Fruit fly (Drosophila melanogaster) whole organism, wandering third instar larva: Measurements from ENCODE around the gene CG7785.
A peak's percentile ranks its signal among the peaks of the same experiment; 100 is the strongest.

Source experiments
- Abd-B ChIP-seq: fragments of >200 bp; optimal IDR thresholded peaks from 2 replicates; lab custom pipeline; 2017; ENCODE audit warnings: missing biosample characterization, missing genetic modification characterization
- CG32264 ChIP-seq: fragments of 200-800 bp; sonication (Bioruptor generic); optimal IDR thresholded peaks from 2 replicates; lab custom pipeline; 2016; ENCODE audit warnings: missing biosample characterization, missing genetic modification characterization
- CG9705 ChIP-seq: fragments of 200-800 bp; sonication (Bioruptor generic); optimal IDR thresholded peaks from 2 replicates; lab custom pipeline; 2018; ENCODE audit warnings: missing biosample characterization, mild to moderate bottlenecking, missing genetic modification characterization
- Dfd ChIP-seq: fragments of >200 bp; optimal IDR thresholded peaks from 2 replicates; lab custom pipeline; 2017; ENCODE audit warnings: missing biosample characterization, missing genetic modification characterization
- Dif ChIP-seq: fragments of 200-275, 200-300 bp; sonication (Bioruptor generic); optimal IDR thresholded peaks from 2 replicates; lab custom pipeline; 2018; ENCODE audit warnings: missing biosample characterization, missing genetic modification characterization; ENCODE audit not compliant: partially characterized antibody
- GATAd ChIP-seq: sonication (Bioruptor generic); optimal IDR thresholded peaks from 2 replicates; lab custom pipeline; 2016; ENCODE audit warnings: missing biosample characterization, missing genetic modification characterization
- HLH106 ChIP-seq: fragments of 200-800 bp; optimal IDR thresholded peaks from 3 replicates; lab custom pipeline; 2019; ENCODE audit warnings: missing biosample characterization, mild to moderate bottlenecking, missing genetic modification characterization, moderate library complexity
- Hnf4 ChIP-seq: fragments of 200-800 bp; sonication (Bioruptor generic); optimal IDR thresholded peaks from 2 replicates; lab custom pipeline; 2016; ENCODE audit warnings: missing biosample characterization, mild to moderate bottlenecking, missing genetic modification characterization
- Hr83 ChIP-seq: fragments of 200-300 bp; sonication (Bioruptor generic); optimal IDR thresholded peaks from 2 replicates; lab custom pipeline; 2016; ENCODE audit warnings: missing biosample characterization, mild to moderate bottlenecking, missing genetic modification characterization, moderate library complexity; ENCODE audit not compliant: poor library complexity, severe bottlenecking
- Jra ChIP-seq: sonication (Bioruptor generic); optimal IDR thresholded peaks from 2 replicates; lab custom pipeline; 2016; ENCODE audit warnings: missing biosample characterization, missing genetic modification characterization
- Mio ChIP-seq: sonication (Bioruptor generic); optimal IDR thresholded peaks from 2 replicates; lab custom pipeline; 2016; ENCODE audit warnings: missing biosample characterization, missing genetic modification characterization
- Myc ChIP-seq: fragments of >200 bp; optimal IDR thresholded peaks from 2 replicates; lab custom pipeline; 2017
- N ChIP-seq: fragments of >200 bp; optimal IDR thresholded peaks from 2 replicates; lab custom pipeline; 2018; ENCODE audit warnings: missing biosample characterization, missing external identifiers, missing genetic modification characterization
- OdsH ChIP-seq: fragments of 200-800 bp; sonication (Bioruptor generic); optimal IDR thresholded peaks from 2 replicates; lab custom pipeline; 2016; ENCODE audit warnings: missing biosample characterization, mild to moderate bottlenecking, missing genetic modification characterization
- Sp1 ChIP-seq: fragments of 200-800 bp; sonication (Bioruptor generic); optimal IDR thresholded peaks from 3 replicates; lab custom pipeline; 2019; ENCODE audit warnings: missing biosample characterization, mild to moderate bottlenecking, missing genetic modification characterization, moderate library complexity
- Vsx2 ChIP-seq: fragments of 200-300, 225-300 bp; sonication (Bioruptor generic); optimal IDR thresholded peaks from 2 replicates; lab custom pipeline; 2018; ENCODE audit warnings: missing biosample characterization, missing genetic modification characterization; ENCODE audit not compliant: partially characterized antibody
- br ChIP-seq: fragments of 200-800 bp; sonication (Bioruptor generic); optimal IDR thresholded peaks from 2 replicates; lab custom pipeline; 2016; ENCODE audit warnings: missing biosample characterization, missing genetic modification characterization
- brk ChIP-seq: fragments of 200-800 bp; sonication (Bioruptor generic); optimal IDR thresholded peaks from 2 replicates; lab custom pipeline; 2016; ENCODE audit warnings: missing biosample characterization, mild to moderate bottlenecking, missing genetic modification characterization
- ey ChIP-seq: fragments of 200-800 bp; sonication (Bioruptor generic); optimal IDR thresholded peaks from 2 replicates; lab custom pipeline; 2016; ENCODE audit warnings: missing biosample characterization, missing genetic modification characterization
- foxo ChIP-seq, 2 experiments: fragments of 200-800 bp; sonication (Bioruptor generic); optimal IDR thresholded peaks; 2 replicates in 1 of 2; 3 replicates in 1 of 2; lab custom pipeline; 2016 to 2017; ENCODE audit warnings: missing biosample characterization in 2 of 2, missing genetic modification characterization in 2 of 2
- fru ChIP-seq: fragments of 200-800 bp; sonication (Bioruptor generic); optimal IDR thresholded peaks from 3 replicates; lab custom pipeline; 2016; ENCODE audit warnings: missing biosample characterization, mild to moderate bottlenecking, missing genetic modification characterization
- h ChIP-seq: fragments of 200-800 bp; sonication (Bioruptor generic); optimal IDR thresholded peaks from 3 replicates; lab custom pipeline; 2016; ENCODE audit warnings: missing biosample characterization, mild to moderate bottlenecking, missing genetic modification characterization
- jim ChIP-seq: fragments of 175-275, 200-325 bp; sonication (Bioruptor generic); optimal IDR thresholded peaks from 2 replicates; lab custom pipeline; 2016; ENCODE audit warnings: missing biosample characterization, mild to moderate bottlenecking, missing genetic modification characterization
- pan ChIP-seq: fragments of >200 bp; optimal IDR thresholded peaks from 2 replicates; lab custom pipeline; 2017
- psq ChIP-seq: fragments of 200-800 bp; sonication (Bioruptor generic); optimal IDR thresholded peaks from 3 replicates; lab custom pipeline; 2017; ENCODE audit warnings: missing biosample characterization, mild to moderate bottlenecking, missing genetic modification characterization, moderate library complexity
- rgr ChIP-seq: fragments of 200-800 bp; sonication (Bioruptor generic); optimal IDR thresholded peaks from 3 replicates; lab custom pipeline; 2016; ENCODE audit warnings: missing biosample characterization, mild to moderate bottlenecking, missing genetic modification characterization
- sage ChIP-seq: fragments of 200-800 bp; sonication (Bioruptor generic); optimal IDR thresholded peaks from 2 replicates; lab custom pipeline; 2016; ENCODE audit warnings: missing biosample characterization, mild to moderate bottlenecking, missing genetic modification characterization
- sv ChIP-seq: fragments of 200-800 bp; sonication (Bioruptor generic); optimal IDR thresholded peaks from 3 replicates; lab custom pipeline; 2016; ENCODE audit warnings: missing biosample characterization, missing genetic modification characterization
- tai ChIP-seq: sonication (Bioruptor generic); optimal IDR thresholded peaks from 2 replicates; lab custom pipeline; 2016; ENCODE audit warnings: missing biosample characterization, missing genetic modification characterization
- usp ChIP-seq: fragments of >200 bp; optimal IDR thresholded peaks from 2 replicates; lab custom pipeline; 2017; ENCODE audit warnings: missing biosample characterization, missing genetic modification characterization

Gene CG7785

DNA sequence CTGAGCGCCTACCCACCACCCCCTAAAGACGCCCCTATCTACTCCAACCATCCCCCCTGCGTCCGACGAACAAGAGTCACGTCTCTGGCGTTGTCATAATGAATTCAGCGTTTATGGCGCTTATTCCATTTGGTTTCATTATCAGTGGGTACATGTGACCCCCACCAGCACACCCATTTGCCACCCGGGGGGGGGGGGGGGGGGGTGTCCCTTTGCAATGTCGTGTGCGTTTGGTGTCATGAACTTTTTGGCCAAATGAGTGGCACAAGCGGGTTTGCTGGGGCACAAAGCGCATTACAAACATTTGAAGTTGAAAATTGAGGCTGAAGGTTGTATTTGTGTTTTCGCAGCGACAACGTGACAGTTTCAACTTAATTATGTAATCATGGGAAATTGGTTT, 14.9 kb upstream of the CG7785 start:
- TF ChIP-seq ey (no peak), CG32264 (no peak), Dfd (GFP tag; lab: Kevin White, UChicago) (peak; percentile 46)

DNA sequence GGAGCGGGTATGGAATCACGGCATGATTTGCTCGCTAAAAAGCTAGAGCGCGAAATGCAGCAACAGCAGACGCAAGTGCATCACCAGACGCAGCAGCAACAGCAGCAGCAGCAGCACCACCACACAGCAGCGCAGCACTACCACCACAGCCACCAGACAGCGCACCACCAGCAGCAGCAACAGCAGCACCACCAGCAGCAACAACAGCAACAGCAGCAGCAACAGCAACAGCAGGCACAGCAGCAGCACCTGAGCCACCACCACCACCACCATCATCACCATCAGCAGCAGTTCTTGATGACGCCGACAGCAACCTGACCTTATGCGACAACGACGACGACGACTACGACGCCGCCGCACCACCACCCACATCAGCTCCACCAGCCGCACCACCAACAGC, 8.3 kb upstream of the CG7785 start:
- no peak for TF ChIP-seq Jra (GFP tag; lab: Kevin White, UChicago)
- TF ChIP-seq Dfd (GFP tag; lab: Kevin White, UChicago), result peak; percentile 97

DNA sequence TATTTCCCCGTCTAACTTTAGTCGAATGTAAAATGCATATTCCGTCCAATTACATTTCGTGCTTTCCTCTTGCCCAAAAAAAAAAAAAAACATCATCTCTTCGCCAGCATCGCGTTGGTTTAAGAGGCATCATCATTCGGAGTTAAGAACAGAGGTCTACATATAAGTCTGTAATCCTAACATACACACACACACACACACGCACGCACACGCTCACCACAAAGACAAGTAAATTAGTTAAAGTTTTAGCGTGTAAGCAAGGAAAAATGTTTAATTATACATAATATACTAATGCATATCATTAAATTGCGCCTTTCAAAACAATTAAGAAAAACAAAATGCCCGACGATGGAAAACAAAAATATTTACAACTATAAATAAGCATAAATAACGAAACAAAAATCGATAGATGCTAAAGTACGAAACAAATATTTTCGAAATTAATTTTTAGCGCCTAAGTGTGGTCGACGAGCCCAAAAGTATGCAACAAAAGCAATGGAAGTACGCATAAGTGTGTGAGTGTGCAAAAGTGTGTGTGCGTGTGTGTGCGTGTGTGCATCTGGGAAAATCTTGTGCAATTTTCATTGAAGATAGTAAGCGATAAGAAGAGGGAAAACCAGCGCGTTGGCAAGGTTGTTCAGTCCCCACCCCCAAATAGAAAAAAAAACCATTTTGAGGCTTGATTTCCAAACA, 5.5 kb upstream of the CG7785 start:
- TF ChIP-seq Dif (no peak), HLH106 (tag; lab: Kevin White, UChicago) (no peak), Mio (no peak), sv (GFP tag; lab: Kevin White, UChicago) (no peak), Dfd (GFP tag; lab: Kevin White, UChicago) (peak; percentile 25), Vsx2 (GFP tag; lab: Kevin White, UChicago) (no peak)
- TF ChIP-seq, all 38 proteins: peak for 1

DNA sequence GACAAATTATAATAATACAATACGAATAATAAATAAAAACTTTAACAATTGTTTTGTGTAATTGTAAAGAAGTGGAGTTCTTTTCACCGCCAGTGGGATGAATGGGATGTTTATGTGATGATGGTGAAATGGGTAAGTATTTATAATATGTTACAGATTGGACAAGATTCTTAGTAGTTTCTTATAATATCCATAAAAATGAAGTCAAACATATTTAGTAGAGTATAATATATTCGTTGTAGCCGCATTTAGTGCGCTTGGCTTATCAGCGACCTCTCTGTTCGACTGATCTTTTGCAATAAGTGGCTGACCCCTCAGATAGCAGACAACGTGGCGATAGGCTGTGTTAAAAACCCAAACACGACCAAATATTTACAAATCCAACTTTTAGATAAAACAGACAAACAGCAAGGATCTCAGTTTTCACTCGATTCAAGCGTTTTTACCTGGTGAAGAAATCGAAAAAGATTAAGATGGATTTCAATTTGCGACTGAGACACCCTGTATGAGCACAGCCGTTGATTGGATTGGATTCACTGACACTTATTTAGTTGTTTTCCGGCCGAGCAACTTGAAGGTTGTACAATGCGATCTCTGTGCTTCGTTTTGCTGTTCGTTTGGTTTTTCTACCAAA, 2.5 kb upstream of the CG7785 start, which contains the start of gene DNaseII:
Gene DNaseII, plus strand, starts transcription at position 548 of the 634 bp plus-strand sequence.
- TF ChIP-seq Hnf4 (GFP tag; lab: Kevin White, UChicago), result peak; percentile 25
- peak; percentile 20 for TF ChIP-seq brk (GFP tag; lab: Kevin White, UChicago)
- TF ChIP-seq sv (GFP tag; lab: Kevin White, UChicago), result peak; percentile 8
- TF ChIP-seq h (GFP tag; lab: Kevin White, UChicago), result peak; percentile 62
- TF ChIP-seq pan (lab: Kevin White, UChicago), result no peak
- TF ChIP-seq CG9705 (GFP tag; lab: Kevin White, UChicago), result no peak
- TF ChIP-seq br, result peak; percentile 77
- TF ChIP-seq Sp1 (GFP tag; lab: Kevin White, UChicago), result peak; percentile 43
- peak; percentile 43 for TF ChIP-seq HLH106 (tag; lab: Kevin White, UChicago)
- TF ChIP-seq rgr (GFP tag; lab: Kevin White, UChicago), result peak; percentile 79
- TF ChIP-seq Vsx2 (GFP tag; lab: Kevin White, UChicago), result no peak
- no peak for TF ChIP-seq Jra (GFP tag; lab: Kevin White, UChicago)
- TF ChIP-seq tai (GFP tag; lab: Kevin White, UChicago), result peak; percentile 6
- no peak for TF ChIP-seq GATAd (GFP tag; lab: Kevin White, UChicago)
- TF ChIP-seq OdsH (GFP tag; lab: Kevin White, UChicago), result peak; percentile 65
- TF ChIP-seq ey, result peak; percentile 60
- no peak for TF ChIP-seq Mio
- TF ChIP-seq Abd-B, result no peak
- peak; percentile 51 for TF ChIP-seq psq (GFP tag; lab: Kevin White, UChicago)
- no peak for TF ChIP-seq jim (GFP tag; lab: Kevin White, UChicago)
- peak; percentile 59 for TF ChIP-seq fru (GFP tag; lab: Kevin White, UChicago)
- TF ChIP-seq Myc (lab: Kevin White, UChicago), result no peak
- TF ChIP-seq foxo (GFP tag; optimal IDR thresholded peaks at IDR 0.05; lab: Kevin White, UChicago), result peak in 1 of 2 experiments; percentile 71
- no peak for TF ChIP-seq sage (GFP tag; lab: Kevin White, UChicago)

DNA sequence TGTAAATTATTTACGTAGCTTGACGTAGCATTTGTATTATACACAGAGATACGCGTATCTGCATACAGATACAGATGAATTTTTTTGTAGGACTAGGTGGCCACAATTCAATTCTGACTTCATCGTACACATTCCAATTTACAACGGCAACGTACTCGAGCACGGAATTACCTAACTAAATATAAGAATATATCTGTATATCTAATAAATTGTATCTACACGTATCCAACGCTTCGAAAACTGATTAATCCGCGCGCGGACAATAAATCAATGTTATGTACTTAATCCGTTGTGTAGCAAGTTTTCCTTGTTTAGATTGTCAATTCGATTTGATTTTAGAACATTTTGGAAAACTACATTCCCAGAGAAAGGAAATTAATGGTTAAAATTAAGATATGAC, 2.0 kb downstream of the CG7785 start, which contains the start of gene CG7794:
Gene CG7794, plus strand, starts transcription at position 301 of the 400 bp plus-strand sequence.
- no peak for TF ChIP-seq usp (GFP tag; lab: Kevin White, UChicago)
- no peak for TF ChIP-seq jim (GFP tag; lab: Kevin White, UChicago)
- no peak for TF ChIP-seq Hr83 (GFP tag; lab: Kevin White, UChicago)
- no peak for TF ChIP-seq Abd-B
- TF ChIP-seq OdsH (GFP tag; lab: Kevin White, UChicago), result no peak
- no peak for TF ChIP-seq fru (GFP tag; lab: Kevin White, UChicago)
- no peak for TF ChIP-seq HLH106 (tag; lab: Kevin White, UChicago)
- TF ChIP-seq ey, result no peak
- TF ChIP-seq N, result no peak
- no peak for TF ChIP-seq CG32264
